Fruit fly (Drosophila melanogaster): ENCODE measurements around the gene Nup37.

- TF ChIP-seq pan (optimal IDR thresholded peaks at IDR 0.05) (no peak), OdsH (GFP tag; optimal IDR thresholded peaks at IDR 0.05) (no peak), Mio (GFP tag; optimal IDR thresholded peaks at IDR 0.05) (no peak), Hnf4 (GFP tag; optimal IDR thresholded peaks at IDR 0.05) (peak; percentile 40), h (GFP tag; optimal IDR thresholded peaks at IDR 0.05) (peak; percentile 93), rgr (GFP tag; optimal IDR thresholded peaks at IDR 0.05) (peak; percentile 33), dmrt93B (GFP tag; optimal IDR thresholded peaks at IDR 0.05) (no peak), Hr83 (GFP tag; optimal IDR thresholded peaks at IDR 0.05; ENCODE audit: poor library complexity, severe bottlenecking) (peak; percentile 12), Abd-B (GFP tag; optimal IDR thresholded peaks at IDR 0.05) (no peak), GATAd (GFP tag; optimal IDR thresholded peaks at IDR 0.05) (no peak), Hr78 (GFP tag; optimal IDR thresholded peaks at IDR 0.05) (no peak), fru (GFP tag; optimal IDR thresholded peaks at IDR 0.05) (peak; percentile 39), N (GFP tag; optimal IDR thresholded peaks at IDR 0.05) (no peak), brk (GFP tag; optimal IDR thresholded peaks at IDR 0.05) (no peak)
Measured at dm6 chr3R:25295320-25296020, 48.0 kb downstream of the Nup37 start, which contains the start of gene CG31102.
